Fruit fly (Drosophila melanogaster) whole organism, embryonic: ENCODE measurements around the gene CG34008.

Experiments used
- Abd-B ChIP-seq: fragments of 200-800 bp; sonication (Bioruptor generic); optimal IDR thresholded peaks from 2 replicates; lab custom pipeline; 2018; ENCODE audit warnings: missing biosample characterization, mild to moderate bottlenecking, missing genetic modification characterization, moderate library complexity
- CG18764 ChIP-seq: fragments of 200-800 bp; sonication (Bioruptor generic); optimal IDR thresholded peaks from 3 replicates; lab custom pipeline; 2016; ENCODE audit warnings: missing biosample characterization, missing genetic modification characterization
- CG2116 ChIP-seq: fragments of 200-800 bp; sonication (Bioruptor generic); optimal IDR thresholded peaks from 3 replicates; lab custom pipeline; 2018; ENCODE audit warnings: missing biosample characterization, mild to moderate bottlenecking, missing genetic modification characterization
- CG5953 ChIP-seq: fragments of 200-800 bp; sonication (Bioruptor generic); IDR thresholded peaks from 2 replicates; pipeline ENCODE4 v1.3.6; 2022; ENCODE audit warnings: missing biosample characterization, missing genetic modification characterization
- Camta ChIP-seq: fragments of 200-800 bp; sonication (Bioruptor generic); optimal IDR thresholded peaks from 2 replicates; lab custom pipeline; 2016; ENCODE audit warnings: missing biosample characterization, missing genetic modification characterization
- D19B ChIP-seq: fragments of 200-800 bp; sonication (Bioruptor generic); optimal IDR thresholded peaks from 2 replicates; lab custom pipeline; 2017; ENCODE audit warnings: missing biosample characterization, mild to moderate bottlenecking, missing genetic modification characterization
- ERR ChIP-seq: fragments of 200-800 bp; sonication (Bioruptor generic); optimal IDR thresholded peaks from 2 replicates; lab custom pipeline; 2016; ENCODE audit warnings: missing biosample characterization, missing genetic modification characterization
- Hr78 ChIP-seq, 2 experiments: fragments of 200-800 bp in 1 of 2; fragments of >200 bp in 1 of 2; sonication (Bioruptor generic) in 1 of 2; optimal IDR thresholded peaks; 2 replicates each; lab custom pipeline; 2017 to 2019; ENCODE audit warnings: missing biosample characterization in 2 of 2, missing genetic modification characterization in 2 of 2, mild to moderate bottlenecking in 1 of 2, moderate library complexity in 1 of 2
- Lim3 ChIP-seq: fragments of 200-800 bp; sonication (Bioruptor generic); IDR thresholded peaks from 2 replicates; pipeline ENCODE4 v1.3.6; 2022; ENCODE audit warnings: missing biosample characterization, missing genetic modification characterization
- Sin3A ChIP-seq: fragments of >200 bp; optimal IDR thresholded peaks from 2 replicates; lab custom pipeline; 2018
- ap ChIP-seq: fragments of 200-800 bp; sonication (Bioruptor generic); IDR thresholded peaks from 2 replicates; pipeline ENCODE4 v1.3.6; 2022; ENCODE audit warnings: missing biosample characterization, missing genetic modification characterization
- dimm ChIP-seq: fragments of 200-800 bp; sonication (Bioruptor generic); IDR thresholded peaks from 2 replicates; pipeline ENCODE4 v1.3.6; 2022; ENCODE audit warnings: missing biosample characterization, missing genetic modification characterization
- emc ChIP-seq: fragments of 200-800 bp; sonication (Bioruptor generic); optimal IDR thresholded peaks from 2 replicates; lab custom pipeline; 2016; ENCODE audit warnings: missing biosample characterization, missing genetic modification characterization
- esg ChIP-seq: fragments of 200-800 bp; sonication (Bioruptor generic); conservative IDR thresholded peaks from 2 replicates; pipeline ENCODE4 v1.3.6; 2022; ENCODE audit warnings: missing biosample characterization, missing genetic modification characterization

DNA sequence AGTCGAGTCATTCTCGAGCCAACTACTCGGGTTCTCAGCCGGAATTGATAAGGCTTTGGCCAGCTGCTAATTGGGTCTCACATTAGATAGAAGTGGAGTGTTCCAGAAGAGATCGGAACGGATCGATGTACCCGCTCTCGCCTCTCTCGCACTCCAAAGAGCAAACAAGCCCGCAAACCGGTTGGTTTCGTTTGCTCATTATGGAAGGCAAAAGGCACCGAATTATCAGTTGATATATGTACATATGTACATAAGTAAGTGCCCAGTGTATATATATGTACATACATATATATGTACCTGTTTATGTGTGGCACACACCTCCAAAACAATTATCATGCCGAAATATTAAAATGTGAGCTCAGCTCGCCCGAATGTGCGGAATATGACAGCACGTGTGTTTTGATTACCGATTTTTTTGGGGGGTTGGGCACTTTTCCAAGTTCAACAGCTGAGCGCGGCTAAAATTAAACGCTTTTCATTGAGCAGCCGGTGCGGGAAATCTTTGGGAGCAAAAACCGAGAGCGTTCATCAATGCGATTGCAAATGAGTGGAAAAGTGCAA lies 25.5 kb downstream of the CG34008 start:
- TF ChIP-seq ap (GFP tag; lab: Robert Waterston, UW) (no peak), dimm (no peak), Hr78 (GFP tag; optimal IDR thresholded peaks at IDR 0.05; lab: Kevin White, UChicago) (no peak), emc (GFP tag; lab: Kevin White, UChicago) (no peak), D19B (GFP tag; lab: Kevin White, UChicago) (no peak), CG2116 (GFP tag; lab: Kevin White, UChicago) (no peak), Sin3A (lab: Kevin White, UChicago) (no peak), ERR (no peak), Abd-B (GFP tag; lab: Kevin White, UChicago) (no peak), esg (GFP tag; lab: Robert Waterston, UW) (no peak), Camta (GFP tag; lab: Kevin White, UChicago) (no peak), Lim3 (GFP tag; lab: Robert Waterston, UW) (no peak), CG18764 (GFP tag; lab: Kevin White, UChicago) (no peak), CG5953 (GFP tag; lab: Robert Waterston, UW) (no peak)
